Fruit fly (Drosophila melanogaster) whole organism, embryonic: ENCODE results near the gene GC2.

ENCODE experiments used
- C15 ChIP-seq: fragments of 200-800 bp; sonication (Bioruptor generic); IDR thresholded peaks from 3 replicates; pipeline ENCODE4 v1.3.6; 2022; ENCODE audit warnings: missing biosample characterization, missing genetic modification characterization
- CG1024 ChIP-seq: fragments of 200-800 bp; sonication (Bioruptor generic); IDR thresholded peaks from 2 replicates; pipeline ENCODE4 v1.3.6; 2022; ENCODE audit warnings: missing biosample characterization, missing genetic modification characterization
- CG12299 ChIP-seq: fragments of 200-800 bp; sonication (Bioruptor generic); optimal IDR thresholded peaks from 2 replicates; lab custom pipeline; 2018; ENCODE audit warnings: missing biosample characterization, mild to moderate bottlenecking, missing genetic modification characterization
- CG12391 ChIP-seq: fragments of 200-800 bp; sonication (Bioruptor generic); optimal IDR thresholded peaks from 3 replicates; lab custom pipeline; 2018; ENCODE audit warnings: missing biosample characterization, mild to moderate bottlenecking, missing genetic modification characterization, moderate library complexity
- CG15073 ChIP-seq: fragments of 200-800 bp; sonication (Bioruptor generic); optimal IDR thresholded peaks from 2 replicates; lab custom pipeline; 2016; ENCODE audit warnings: missing biosample characterization, missing genetic modification characterization
- CG1647 ChIP-seq: fragments of 200-800 bp; sonication (Bioruptor generic); optimal IDR thresholded peaks from 3 replicates; lab custom pipeline; 2016; ENCODE audit warnings: missing biosample characterization, missing genetic modification characterization
- CG16815 ChIP-seq: fragments of 200-800 bp; sonication (Bioruptor generic); optimal IDR thresholded peaks from 3 replicates; lab custom pipeline; 2017; ENCODE audit warnings: missing biosample characterization, mild to moderate bottlenecking, missing genetic modification characterization
- CG17385 ChIP-seq: fragments of 200-800 bp; sonication (Bioruptor generic); optimal IDR thresholded peaks from 3 replicates; lab custom pipeline; 2018; ENCODE audit warnings: missing biosample characterization, mild to moderate bottlenecking, missing genetic modification characterization
- CG18599 ChIP-seq: fragments of 200-800 bp; sonication (Bioruptor generic); optimal IDR thresholded peaks from 3 replicates; lab custom pipeline; 2017; ENCODE audit warnings: missing biosample characterization, missing genetic modification characterization, mild to moderate bottlenecking, moderate library complexity, missing genetic modification reagents
- CG2202 ChIP-seq: fragments of 200-800 bp; sonication (Bioruptor generic); optimal IDR thresholded peaks from 2 replicates; lab custom pipeline; 2018; ENCODE audit warnings: missing biosample characterization, mild to moderate bottlenecking, missing genetic modification characterization
- CG4282 ChIP-seq: fragments of 200-800 bp; sonication (Bioruptor generic); optimal IDR thresholded peaks from 2 replicates; lab custom pipeline; 2016; ENCODE audit warnings: missing biosample characterization, missing genetic modification characterization
- CG4404 ChIP-seq: fragments of 200-800 bp; sonication (Bioruptor generic); IDR thresholded peaks from 2 replicates; pipeline ENCODE4 v1.3.6; 2022; ENCODE audit warnings: missing biosample characterization, missing genetic modification characterization
- CG4730 ChIP-seq: fragments of 200-800 bp; sonication (Bioruptor generic); IDR thresholded peaks from 2 replicates; pipeline ENCODE4 v1.3.6; 2022; ENCODE audit warnings: missing biosample characterization, missing genetic modification characterization
- CG4854 ChIP-seq: fragments of 200-800 bp; sonication (Bioruptor generic); optimal IDR thresholded peaks from 2 replicates; lab custom pipeline; 2016; ENCODE audit warnings: missing biosample characterization, missing genetic modification characterization, inconsistent platforms
- CG7271 ChIP-seq: fragments of 200-800 bp; sonication (Bioruptor generic); optimal IDR thresholded peaks from 2 replicates; lab custom pipeline; 2018; ENCODE audit warnings: missing biosample characterization, mild to moderate bottlenecking, missing genetic modification characterization, moderate library complexity
- CG7963 ChIP-seq: fragments of 200-800 bp; sonication (Bioruptor generic); IDR thresholded peaks from 3 replicates; pipeline ENCODE4 v1.3.6; 2022; ENCODE audit warnings: missing biosample characterization, missing genetic modification characterization; ENCODE audit not compliant: partially characterized antibody
- CG9215 ChIP-seq: fragments of 200-800 bp; sonication (Bioruptor generic); IDR thresholded peaks from 2 replicates; pipeline ENCODE4 v1.3.6; 2022; ENCODE audit warnings: missing biosample characterization, missing genetic modification characterization
- Chrac-16 ChIP-seq: fragments of 200-800 bp; sonication (Bioruptor generic); optimal IDR thresholded peaks from 3 replicates; lab custom pipeline; 2016; ENCODE audit warnings: missing biosample characterization, missing genetic modification characterization
- Dfd ChIP-seq, 2 experiments: fragments of >200 bp; optimal IDR thresholded peaks; 2 replicates each; lab custom pipeline; 2017; ENCODE audit warnings: missing biosample characterization in 2 of 2, missing genetic modification characterization in 2 of 2
- Dip3 ChIP-seq: fragments of 200-800 bp; sonication (Bioruptor generic); optimal IDR thresholded peaks from 3 replicates; lab custom pipeline; 2016; ENCODE audit warnings: missing biosample characterization, missing genetic modification characterization
- Elba2 ChIP-seq: fragments of 200-800 bp; sonication (Bioruptor generic); optimal IDR thresholded peaks from 3 replicates; lab custom pipeline; 2016; ENCODE audit warnings: missing biosample characterization, missing genetic modification characterization
- Fer1 ChIP-seq: fragments of 200-800 bp; sonication (Bioruptor generic); optimal IDR thresholded peaks from 2 replicates; lab custom pipeline; 2017; ENCODE audit warnings: missing biosample characterization, mild to moderate bottlenecking, missing genetic modification characterization
- Gug ChIP-seq: fragments of 200-800 bp; sonication (Bioruptor generic); IDR thresholded peaks from 4 replicates; pipeline ENCODE4 v1.3.6; 2022; ENCODE audit warnings: missing biosample characterization, missing genetic modification characterization
- H15 ChIP-seq: fragments of 200-800 bp; sonication (Bioruptor generic); IDR thresholded peaks from 3 replicates; pipeline ENCODE4 v1.3.6; 2022; ENCODE audit warnings: missing biosample characterization, missing genetic modification characterization
- HLH4C ChIP-seq: fragments of 200-800 bp; sonication (Bioruptor generic); IDR thresholded peaks from 3 replicates; pipeline ENCODE4 v1.3.6; 2022; ENCODE audit warnings: missing biosample characterization, missing genetic modification characterization; ENCODE audit not compliant: partially characterized antibody
- HLHmδ ChIP-seq: fragments of 200-800 bp; sonication (Bioruptor generic); optimal IDR thresholded peaks from 2 replicates; lab custom pipeline; 2018; ENCODE audit warnings: missing biosample characterization, mild to moderate bottlenecking, missing genetic modification characterization, moderate library complexity
- HmgZ ChIP-seq: fragments of 200-800 bp; sonication (Bioruptor generic); optimal IDR thresholded peaks from 2 replicates; lab custom pipeline; 2018; ENCODE audit warnings: missing biosample characterization, mild to moderate bottlenecking, missing genetic modification characterization
- Hr39 ChIP-seq: fragments of >200 bp; optimal IDR thresholded peaks from 2 replicates; lab custom pipeline; 2017
- Mad ChIP-seq: fragments of 200-800 bp; sonication (Bioruptor generic); optimal IDR thresholded peaks from 2 replicates; lab custom pipeline; 2016; ENCODE audit warnings: missing biosample characterization, missing genetic modification characterization
- Neu2 ChIP-seq: fragments of 200-800 bp; sonication (Bioruptor generic); optimal IDR thresholded peaks from 3 replicates; lab custom pipeline; 2016; ENCODE audit warnings: missing biosample characterization, missing genetic modification characterization, borderline replicate concordance
- Oli ChIP-seq: fragments of 200-800 bp; sonication (Bioruptor generic); optimal IDR thresholded peaks from 2 replicates; lab custom pipeline; 2018; ENCODE audit warnings: missing biosample characterization, mild to moderate bottlenecking, missing genetic modification characterization, moderate library complexity
- Trl ChIP-seq, 3 experiments: fragments of >200 bp in 2 of 3; fragments of 200-800 bp in 1 of 3; sonication (Bioruptor generic) in 1 of 3; optimal IDR thresholded peaks; 2 replicates in 1 of 3; 3 replicates in 2 of 3; lab custom pipeline; 2016 to 2017; ENCODE audit warnings: missing biosample characterization in 1 of 3, missing genetic modification characterization in 1 of 3
- br ChIP-seq: fragments of >200 bp; optimal IDR thresholded peaks from 2 replicates; lab custom pipeline; 2017
- caup ChIP-seq: fragments of 200-800 bp; sonication (Bioruptor generic); optimal IDR thresholded peaks from 3 replicates; lab custom pipeline; 2017; ENCODE audit warnings: missing biosample characterization, mild to moderate bottlenecking, missing genetic modification characterization, moderate library complexity; ENCODE audit not compliant: severe bottlenecking
- ci ChIP-seq: fragments of 200-800 bp; sonication (Bioruptor generic); IDR thresholded peaks from 3 replicates; pipeline ENCODE4 v1.3.6; 2022; ENCODE audit warnings: missing biosample characterization, missing genetic modification characterization
- crc ChIP-seq: fragments of 200-800 bp; sonication (Bioruptor generic); optimal IDR thresholded peaks from 2 replicates; lab custom pipeline; 2016; ENCODE audit warnings: missing biosample characterization, missing genetic modification characterization
- danr ChIP-seq: fragments of 200-800 bp; sonication (Bioruptor generic); IDR thresholded peaks from 2 replicates; pipeline ENCODE4 v1.3.6; 2022; ENCODE audit warnings: missing biosample characterization, missing genetic modification characterization
- dm ChIP-seq: fragments of 200-800 bp; sonication (Bioruptor generic); optimal IDR thresholded peaks from 3 replicates; lab custom pipeline; 2016; ENCODE audit warnings: missing biosample characterization, missing genetic modification characterization
- emc ChIP-seq: fragments of 200-800 bp; sonication (Bioruptor generic); optimal IDR thresholded peaks from 2 replicates; lab custom pipeline; 2016; ENCODE audit warnings: missing biosample characterization, missing genetic modification characterization
- en ChIP-seq: fragments of 200-800 bp; sonication (Bioruptor generic); optimal IDR thresholded peaks from 2 replicates; lab custom pipeline; 2016; ENCODE audit warnings: missing biosample characterization, missing genetic modification characterization
- eve ChIP-seq, 2 experiments: fragments of >200 bp; optimal IDR thresholded peaks; 2 replicates each; lab custom pipeline; 2017; ENCODE audit warnings: missing biosample characterization in 2 of 2, missing genetic modification characterization in 2 of 2
- fru ChIP-seq: fragments of >200 bp; optimal IDR thresholded peaks from 2 replicates; lab custom pipeline; 2017
- gfzf ChIP-seq: fragments of 200-800 bp; sonication (Bioruptor generic); optimal IDR thresholded peaks from 2 replicates; lab custom pipeline; 2016; ENCODE audit warnings: missing biosample characterization, mild to moderate bottlenecking, missing genetic modification characterization, moderate library complexity
- grn ChIP-seq: fragments of 200-800 bp; sonication (Bioruptor generic); optimal IDR thresholded peaks from 3 replicates; lab custom pipeline; 2017; ENCODE audit warnings: missing biosample characterization, missing genetic modification characterization
- gsb-n ChIP-seq: fragments of 200-800 bp; sonication (Bioruptor generic); optimal IDR thresholded peaks from 3 replicates; lab custom pipeline; 2018; ENCODE audit warnings: missing biosample characterization, mild to moderate bottlenecking, missing genetic modification characterization
- insv ChIP-seq, 2 experiments: fragments of 200-800 bp; sonication (Bioruptor generic); optimal IDR thresholded peaks; 3 replicates each; lab custom pipeline; 2016 to 2018; ENCODE audit warnings: missing biosample characterization in 2 of 2, missing genetic modification characterization in 2 of 2
- knrl ChIP-seq: fragments of 200-800 bp; sonication (Bioruptor generic); IDR thresholded peaks from 3 replicates; pipeline ENCODE4 v1.3.6; 2022; ENCODE audit warnings: missing biosample characterization, missing genetic modification characterization; ENCODE audit not compliant: partially characterized antibody
- mam ChIP-seq: fragments of 200-800 bp; sonication (Bioruptor generic); optimal IDR thresholded peaks from 3 replicates; lab custom pipeline; 2016; ENCODE audit warnings: missing biosample characterization, missing genetic modification characterization
- pho ChIP-seq: fragments of 200-800 bp; sonication (Bioruptor generic); optimal IDR thresholded peaks from 2 replicates; lab custom pipeline; 2016; ENCODE audit warnings: missing biosample characterization, missing genetic modification characterization
- ro ChIP-seq: fragments of 200-800 bp; sonication (Bioruptor generic); IDR thresholded peaks from 2 replicates; pipeline ENCODE4 v1.3.6; 2022; ENCODE audit warnings: missing biosample characterization, missing genetic modification characterization
- scrt ChIP-seq: fragments of 200-800 bp; sonication (Bioruptor generic); optimal IDR thresholded peaks from 2 replicates; lab custom pipeline; 2018; ENCODE audit warnings: missing biosample characterization, mild to moderate bottlenecking, missing genetic modification characterization, moderate library complexity
- trh ChIP-seq: fragments of 200-800 bp; sonication (Bioruptor generic); optimal IDR thresholded peaks from 2 replicates; lab custom pipeline; 2016; ENCODE audit warnings: missing biosample characterization, missing genetic modification characterization
- yki ChIP-seq: fragments of >200 bp; optimal IDR thresholded peaks from 3 replicates; lab custom pipeline; 2018

The GC2 gene

dm6 chr3R:12016828-12017280 is 45.4 kb downstream of the GC2 start, which contains the start of the genes DCAF12 and Spt3 (continued):
- TF ChIP-seq HLH4C = peak; percentile 93
- TF ChIP-seq Elba2 (GFP tag; lab: Kevin White, UChicago) = no peak
- no peak for TF ChIP-seq ro (GFP tag; lab: Robert Waterston, UW)
- TF ChIP-seq CG4282 (GFP tag; lab: Kevin White, UChicago) = no peak
- no peak for TF ChIP-seq Mad (GFP tag; lab: Kevin White, UChicago)
- TF ChIP-seq yki (lab: Kevin White, UChicago) = no peak
- TF ChIP-seq grn (GFP tag; lab: Kevin White, UChicago) = peak; percentile 74
- no peak for TF ChIP-seq dm (GFP tag; lab: Kevin White, UChicago)
- no peak for TF ChIP-seq crc
- no peak for TF ChIP-seq ci (GFP tag; lab: Robert Waterston, UW)
- no peak for TF ChIP-seq Dfd (GFP tag; optimal IDR thresholded peaks at IDR 0.05; lab: Kevin White, UChicago)
- TF ChIP-seq Gug = peak; percentile 63; the same call in 1 of the 4 replicates
- TF ChIP-seq CG18599 (GFP tag; lab: Kevin White, UChicago) = peak; percentile 62
- TF ChIP-seq insv (GFP tag; optimal IDR thresholded peaks at IDR 0.05; lab: Kevin White, UChicago) = peak in 1 of 2 experiments; percentile 23
- no peak for TF ChIP-seq mam
- TF ChIP-seq CG4730 = peak; percentile 32; the same call in 1 of the 2 replicates
- TF ChIP-seq eve (GFP tag; optimal IDR thresholded peaks at IDR 0.05; lab: Kevin White, UChicago) = no peak
- no peak for TF ChIP-seq CG4854 (GFP tag; lab: Kevin White, UChicago)
- TF ChIP-seq scrt (GFP tag; lab: Kevin White, UChicago) = peak; percentile 44
- TF ChIP-seq caup = peak; percentile 61
- no peak for TF ChIP-seq HmgZ (tag; lab: Kevin White, UChicago)
- no peak for TF ChIP-seq Fer1 (GFP tag; lab: Kevin White, UChicago)
- TF ChIP-seq CG9215 (GFP tag; lab: Robert Waterston, UW) = peak; percentile 69
- TF ChIP-seq trh = no peak
- TF ChIP-seq en = no peak
- no peak for TF ChIP-seq Dip3 (GFP tag; lab: Kevin White, UChicago)
- TF ChIP-seq Chrac-16 (GFP tag; lab: Kevin White, UChicago) = peak; percentile 35
- TF ChIP-seq CG4404 (GFP tag; lab: Robert Waterston, UW) = peak; percentile 58; the same call in 1 of the 2 replicates
- no peak for TF ChIP-seq fru (lab: Kevin White, UChicago)
- peak; percentile 99 for TF ChIP-seq knrl
- TF ChIP-seq gfzf (GFP tag; lab: Kevin White, UChicago) = no peak
- TF ChIP-seq br (lab: Kevin White, UChicago) = no peak
- TF ChIP-seq Oli = peak; percentile 36
- no peak for TF ChIP-seq pho (GFP tag; lab: Kevin White, UChicago)
- no peak for TF ChIP-seq CG17385 (GFP tag; lab: Kevin White, UChicago)
- TF ChIP-seq CG16815 (GFP tag; lab: Kevin White, UChicago) = peak; percentile 12
- peak; percentile 1 for TF ChIP-seq CG12299 (tag; lab: Kevin White, UChicago)
- no peak for TF ChIP-seq CG1024 (GFP tag; lab: Robert Waterston, UW)
- TF ChIP-seq CG1647 = no peak
- TF ChIP-seq CG7963 (GFP tag; lab: Robert Waterston, UW) = peak; percentile 88
- TF ChIP-seq Trl (optimal IDR thresholded peaks at IDR 0.05; lab: Kevin White, UChicago) = no peak
- TF ChIP-seq Trl (GFP tag; optimal IDR thresholded peaks at IDR 0.05; lab: Kevin White, UChicago) = no peak
- no peak for TF ChIP-seq danr (GFP tag; lab: Robert Waterston, UW)
- peak; percentile 5 for TF ChIP-seq CG2202 (tag; lab: Kevin White, UChicago)
- no peak for TF ChIP-seq C15 (GFP tag; lab: Robert Waterston, UW)
- TF ChIP-seq H15 (GFP tag; lab: Robert Waterston, UW) = no peak
- TF ChIP-seq Hr39 (lab: Kevin White, UChicago) = no peak
- no peak for TF ChIP-seq gsb-n
- no peak for TF ChIP-seq Neu2 (GFP tag; lab: Kevin White, UChicago)
- TF ChIP-seq CG12391 = peak; percentile 76
- TF ChIP-seq CG7271 (tag; lab: Kevin White, UChicago) = no peak
- TF ChIP-seq HLHmδ (GFP tag; lab: Kevin White, UChicago) = no peak
- TF ChIP-seq emc (GFP tag; lab: Kevin White, UChicago) = no peak
- no peak for TF ChIP-seq CG15073 (GFP tag; lab: Kevin White, UChicago)
